Worm (Caenorhabditis elegans) whole organism, L4 larva: ENCODE results near the gene R11E3.19.

Experiments used
- ceh-32 ChIP-seq: sonication (generic microtip); optimal IDR thresholded peaks from 2 replicates; lab custom pipeline; 2016; ENCODE audit warnings: mild to moderate bottlenecking, missing genetic modification characterization, missing compliant biosample characterization; ENCODE audit not compliant: poor library complexity
- daf-16 ChIP-seq, 3 experiments: sonication (generic microtip); optimal IDR thresholded peaks; 2 replicates each; lab custom pipeline; 2016 to 2017; ENCODE audit warnings: missing genetic modification characterization in 3 of 3, missing genetic modification reagents in 3 of 3, mild to moderate bottlenecking in 2 of 3, missing compliant biosample characterization in 2 of 3, missing biosample characterization in 1 of 3, moderate library complexity in 1 of 3
- dmd-9 ChIP-seq: fragments of 200-800 bp; sonication (Bioruptor generic); IDR thresholded peaks from 2 replicates; pipeline ENCODE4 v1.3.6; 2022; ENCODE audit warnings: missing genetic modification reagents, missing genetic modification characterization, missing compliant biosample characterization
- fkh-10 ChIP-seq: fragments of 150-350 bp; optimal IDR thresholded peaks from 2 replicates; lab custom pipeline; 2014; ENCODE audit warnings: missing biosample characterization, missing genetic modification reagents, missing genetic modification characterization
- mxl-2 ChIP-seq: fragments of 200-800 bp; sonication (Bioruptor generic); conservative IDR thresholded peaks from 2 replicates; pipeline ENCODE4 v1.3.6; 2022; ENCODE audit warnings: missing genetic modification reagents, missing genetic modification characterization, missing compliant biosample characterization
- nhr-10 ChIP-seq: fragments of 150-350 bp; optimal IDR thresholded peaks from 2 replicates; lab custom pipeline; 2014; ENCODE audit warnings: missing biosample characterization, missing genetic modification characterization
- nhr-237 ChIP-seq: sonication (generic microtip); optimal IDR thresholded peaks from 2 replicates; lab custom pipeline; 2017; ENCODE audit warnings: missing biosample characterization, missing genetic modification characterization
- nhr-77 ChIP-seq: fragments of 150-350 bp; optimal IDR thresholded peaks from 2 replicates; lab custom pipeline; 2014; ENCODE audit warnings: missing biosample characterization, missing genetic modification characterization
- skn-1 ChIP-seq: fragments of 150-350 bp; optimal IDR thresholded peaks from 2 replicates; lab custom pipeline; 2014; ENCODE audit warnings: missing biosample characterization, missing genetic modification characterization
- snpc-4 ChIP-seq: fragments of 150-350 bp; optimal IDR thresholded peaks from 2 replicates; lab custom pipeline; 2014; ENCODE audit warnings: missing biosample characterization, missing genetic modification characterization
- tag-97 ChIP-seq: fragments of 200-800 bp; sonication (Bioruptor generic); IDR thresholded peaks from 2 replicates; pipeline ENCODE4 v1.3.6; 2022; ENCODE audit warnings: missing genetic modification characterization, missing compliant biosample characterization
- vab-7 ChIP-seq: fragments of 200-800 bp; sonication (Bioruptor generic); IDR thresholded peaks from 2 replicates; pipeline ENCODE4 v1.3.6; 2022; ENCODE audit warnings: missing genetic modification reagents, missing genetic modification characterization, missing compliant biosample characterization
- zag-1 ChIP-seq: fragments of 150-350 bp; optimal IDR thresholded peaks from 2 replicates; lab custom pipeline; 2014; ENCODE audit warnings: missing biosample characterization, missing genetic modification characterization
- zip-11 ChIP-seq: fragments of 200-800 bp; sonication (Bioruptor generic); IDR thresholded peaks from 2 replicates; pipeline ENCODE4 v1.3.6; 2022; ENCODE audit warnings: missing genetic modification characterization, missing compliant biosample characterization

DNA sequence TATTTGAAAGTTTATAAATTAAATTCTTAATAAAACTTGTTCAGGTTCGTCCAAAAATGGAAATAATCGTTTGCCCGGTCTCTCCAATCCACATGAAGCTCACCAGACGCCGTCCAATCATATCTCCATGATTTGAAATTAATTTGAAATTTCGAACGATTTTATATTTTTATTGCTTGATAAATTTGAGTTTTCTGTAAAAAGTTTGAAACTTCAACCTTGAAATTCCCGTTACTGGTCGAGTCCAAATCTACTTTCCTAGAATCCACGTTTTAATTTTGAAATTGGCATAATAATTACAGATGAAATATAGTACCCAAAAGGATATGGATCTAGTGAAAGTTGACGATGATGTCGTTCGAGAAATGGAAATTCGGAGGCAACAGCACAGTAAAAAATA lies 11.5 kb downstream of the R11E3.19 start, which contains the start of gene npp-26:
- no peak for TF ChIP-seq fkh-10 (GFP tag; lab: Kevin White, UChicago)
- no peak for TF ChIP-seq nhr-77 (tag; lab: Kevin White, UChicago)
- no peak for TF ChIP-seq tag-97 (GFP tag; lab: Robert Waterston, UW)
- TF ChIP-seq nhr-10 (tag; lab: Kevin White, UChicago), result no peak
- no peak for TF ChIP-seq vab-7 (GFP tag; lab: Robert Waterston, UW)
- no peak for TF ChIP-seq dmd-9 (GFP tag; lab: Robert Waterston, UW)
- TF ChIP-seq skn-1 (tag; lab: Kevin White, UChicago), result no peak
- no peak for TF ChIP-seq daf-16 (GFP tag; optimal IDR thresholded peaks at IDR 0.05; lab: Kevin White, UChicago)
- no peak for TF ChIP-seq daf-16 (tag; optimal IDR thresholded peaks at IDR 0.05; lab: Kevin White, UChicago)
- no peak for TF ChIP-seq zip-11
- TF ChIP-seq nhr-237 (tag; lab: Kevin White, UChicago), result no peak
- TF ChIP-seq mxl-2 (GFP tag; lab: Robert Waterston, UW), result no peak
- no peak for TF ChIP-seq snpc-4 (tag; lab: Kevin White, UChicago)
- no peak for TF ChIP-seq zag-1 (tag; lab: Kevin White, UChicago)
- TF ChIP-seq ceh-32 (tag; lab: Kevin White, UChicago), result no peak
